Worm (Caenorhabditis elegans) whole organism, dauer: Measurements from ENCODE around the gene C25H3.3.

ENCODE experiments used
- unc-62 ChIP-seq: sonication (generic microtip); optimal IDR thresholded peaks from 2 replicates; lab custom pipeline; 2017; ENCODE audit warnings: missing biosample characterization, missing genetic modification reagents, missing genetic modification characterization

The C25H3.3 gene

ce11 chrII:5693893-5694292 is at the start of gene C25H3.3:
Gene C25H3.3 (plus strand): TSS chrII:5694193.
- no peak for TF ChIP-seq unc-62 (GFP tag; lab: Kevin White, UChicago)

- TF ChIP-seq unc-62 (GFP tag; lab: Kevin White, UChicago) = no peak
Measured at ce11 chrII:5646942-5647341, 47.1 kb upstream of the C25H3.3 start, which contains the start of gene F59E12.9. Gene F59E12.9 (minus strand): TSS chrII:5647042.

- no peak for TF ChIP-seq unc-62 (GFP tag; lab: Kevin White, UChicago)
Measured at ce11 chrII:5648272-5648671, 45.7 kb upstream of the C25H3.3 start, which contains the start of gene ddl-1. Gene ddl-1 (minus strand): TSS chrII:5648372.

- TF ChIP-seq unc-62 (GFP tag; lab: Kevin White, UChicago) = no peak
Measured at ce11 chrII:5649236-5650004, 44.6 kb upstream of the C25H3.3 start, which contains the start of the genes sam-4, F59E12.17 and zyg-1. Gene sam-4 (minus strand): TSS chrII:5649286. Gene F59E12.17 (minus strand): TSS chrII:5649470. Gene zyg-1 (plus strand): TSS chrII:5649748.

ce11 chrII:5651426-5651825 is 42.6 kb upstream of the C25H3.3 start:
- TF ChIP-seq unc-62 (GFP tag; lab: Kevin White, UChicago) = no peak

- no peak for TF ChIP-seq unc-62 (GFP tag; lab: Kevin White, UChicago)
Measured at ce11 chrII:5652334-5652733, 41.7 kb upstream of the C25H3.3 start, which contains the start of gene bli-2. Gene bli-2 (minus strand): TSS chrII:5652434.

- TF ChIP-seq unc-62 (GFP tag; lab: Kevin White, UChicago) = no peak
Measured at ce11 chrII:5654215-5654614, 39.8 kb upstream of the C25H3.3 start, which contains the start of gene F59E12.1. Gene F59E12.1 (plus strand): TSS chrII:5654515.

ce11 chrII:5659675-5660074 is 34.3 kb upstream of the C25H3.3 start, which contains the start of gene fut-3:
Gene fut-3 (minus strand): TSS chrII:5659775.
- no peak for TF ChIP-seq unc-62 (GFP tag; lab: Kevin White, UChicago)

ce11 chrII:5660155-5660554 is 33.8 kb upstream of the C25H3.3 start:
- TF ChIP-seq unc-62 (GFP tag; lab: Kevin White, UChicago) = no peak

- no peak for TF ChIP-seq unc-62 (GFP tag; lab: Kevin White, UChicago)
Measured at ce11 chrII:5660736-5661734, 33.0 kb upstream of the C25H3.3 start, which contains the start of the genes ift-43 and mdt-26. Gene ift-43 (minus strand): TSS chrII:5660786. Gene mdt-26 (plus strand): TSS chrII:5661181.

- no peak for TF ChIP-seq unc-62 (GFP tag; lab: Kevin White, UChicago)
Measured at ce11 chrII:5661735-5662177, 32.2 kb upstream of the C25H3.3 start.

ce11 chrII:5663180-5663791 is 30.7 kb upstream of the C25H3.3 start:
- TF ChIP-seq unc-62 (GFP tag; lab: Kevin White, UChicago) = no peak

ce11 chrII:5665029-5665428 is 29.0 kb upstream of the C25H3.3 start, which contains the start of gene C25H3.15:
Gene C25H3.15 (plus strand): TSS chrII:5665329.
- TF ChIP-seq unc-62 (GFP tag; lab: Kevin White, UChicago) = no peak

- TF ChIP-seq unc-62 (GFP tag; lab: Kevin White, UChicago) = no peak
Measured at ce11 chrII:5665991-5666390, 28.0 kb upstream of the C25H3.3 start, which contains the start of gene C25H3.16. Gene C25H3.16 (plus strand): TSS chrII:5666291.

ce11 chrII:5667540-5667939 is 26.5 kb upstream of the C25H3.3 start:
- no peak for TF ChIP-seq unc-62 (GFP tag; lab: Kevin White, UChicago)
